Fruit fly (Drosophila melanogaster): Measurements from ENCODE around the gene spag4.

Gene spag4

DNA sequence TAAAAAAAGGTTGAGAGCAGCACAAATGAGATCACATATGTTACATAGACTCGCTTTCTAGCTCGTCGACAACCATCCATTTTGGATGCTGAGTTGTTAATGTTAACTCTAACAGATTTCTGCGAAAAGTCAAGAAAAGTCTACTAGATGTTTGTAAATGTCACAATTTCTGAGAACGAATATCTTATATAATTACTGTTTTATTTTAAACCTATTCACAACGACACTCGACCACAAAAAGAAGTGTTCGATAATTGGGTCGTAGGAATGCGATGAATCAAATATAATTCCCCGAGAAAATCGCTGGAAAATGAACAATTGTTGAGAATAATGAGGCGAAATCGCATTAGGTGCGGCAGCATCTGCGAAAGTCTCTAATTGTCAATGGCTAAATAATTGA, at the start of gene spag4:
spag4 (minus strand) TSS at position 101 of the 400 bp plus-strand sequence.
- TF ChIP-seq fkh (GFP tag; optimal IDR thresholded peaks at IDR 0.05), result no peak
- no peak for TF ChIP-seq pdm3 (GFP tag; optimal IDR thresholded peaks at IDR 0.05)
- no peak for TF ChIP-seq Gug (GFP tag; IDR thresholded peaks at IDR 0.05)
- no peak for TF ChIP-seq Sox102F (GFP tag; optimal IDR thresholded peaks at IDR 0.05)
- no peak for TF ChIP-seq CG15336 (GFP tag; IDR thresholded peaks at IDR 0.05)
- no peak for TF ChIP-seq OdsH (GFP tag; optimal IDR thresholded peaks at IDR 0.05)

DNA sequence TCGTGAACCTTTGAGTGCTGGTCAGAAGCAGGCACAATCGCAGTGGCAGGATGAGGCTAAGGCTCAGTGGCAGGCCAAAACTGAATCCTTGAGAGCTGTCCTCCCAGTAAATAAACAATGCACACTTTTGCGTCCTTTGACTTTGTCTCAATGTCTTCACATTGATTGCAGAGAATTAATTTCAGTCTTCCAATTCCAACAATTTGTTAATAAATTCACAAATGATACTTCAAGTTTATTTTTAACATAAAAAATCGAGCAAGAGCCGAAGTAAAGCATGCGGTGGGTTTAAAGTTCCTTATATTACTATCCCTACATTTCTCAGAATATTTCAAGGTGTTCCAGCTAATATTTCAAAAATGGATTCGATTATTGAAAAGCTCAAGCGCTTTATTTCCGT, 45.5 kb upstream of the spag4 start, which contains the start of gene CG43167:
CG43167 (plus strand) TSS at position 301 of the 400 bp plus-strand sequence.
- no peak for TF ChIP-seq net (GFP tag; optimal IDR thresholded peaks at IDR 0.05)
- no peak for TF ChIP-seq CG31627 (GFP tag; optimal IDR thresholded peaks at IDR 0.05)
- TF ChIP-seq dsx (GFP tag; optimal IDR thresholded peaks at IDR 0.05; ENCODE audit: poor library complexity, severe bottlenecking), result no peak
- TF ChIP-seq Met (GFP tag; optimal IDR thresholded peaks at IDR 0.05), result no peak
- no peak for TF ChIP-seq lz (GFP tag; optimal IDR thresholded peaks at IDR 0.05)
- TF ChIP-seq achi (GFP tag; optimal IDR thresholded peaks at IDR 0.05), result no peak
- no peak for TF ChIP-seq dac (GFP tag; optimal IDR thresholded peaks at IDR 0.05)
- no peak for TF ChIP-seq CG6854 (GFP tag; optimal IDR thresholded peaks at IDR 0.05)
- no peak for TF ChIP-seq Sox14 (GFP tag; optimal IDR thresholded peaks at IDR 0.05)
- TF ChIP-seq CG9139 (GFP tag; optimal IDR thresholded peaks at IDR 0.05), result no peak
- TF ChIP-seq salr (GFP tag; optimal IDR thresholded peaks at IDR 0.05), result no peak
- no peak for TF ChIP-seq CG8119 (GFP tag; IDR thresholded peaks at IDR 0.05)
- TF ChIP-seq CG4318 (GFP tag; optimal IDR thresholded peaks at IDR 0.05), result no peak

DNA sequence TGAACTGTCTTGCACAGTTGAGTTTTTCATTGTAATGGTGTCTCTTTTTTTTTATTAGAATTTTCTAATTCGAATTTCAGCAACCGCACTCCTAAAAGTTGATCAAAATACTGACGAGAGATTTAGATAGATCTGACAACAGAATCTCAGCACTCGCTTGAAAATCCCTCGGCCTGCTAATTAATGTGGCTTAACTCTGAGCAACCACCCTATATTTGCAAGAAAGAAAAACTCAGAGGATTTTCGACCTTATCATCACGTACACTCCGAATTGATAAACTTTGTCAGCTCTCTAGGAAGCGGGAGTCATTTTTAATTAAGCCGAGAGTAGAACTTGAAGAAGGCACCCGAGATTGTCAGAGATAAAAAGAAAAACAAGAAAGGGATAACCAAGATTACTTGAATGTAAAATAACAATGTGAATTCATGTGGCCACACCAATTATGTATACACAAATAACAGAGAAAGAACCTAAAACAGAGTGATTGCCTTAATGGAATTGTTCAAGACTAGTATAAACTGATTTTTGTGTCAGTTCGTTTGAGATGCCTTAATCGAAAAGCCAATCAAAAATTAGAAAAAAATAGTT, 40.4 kb upstream of the spag4 start, which contains the start of the genes CG12307 and CG4983:
CG12307 (minus strand) TSS at position 101 of the 589 bp plus-strand sequence.
CG4983 (plus strand) TSS at position 539 of the 589 bp plus-strand sequence.
- TF ChIP-seq CG8119 (GFP tag; IDR thresholded peaks at IDR 0.05), result no peak
- no peak for TF ChIP-seq salr (GFP tag; optimal IDR thresholded peaks at IDR 0.05)
- no peak for TF ChIP-seq CG8632 (GFP tag; optimal IDR thresholded peaks at IDR 0.05)
- no peak for TF ChIP-seq CG8319 (GFP tag; optimal IDR thresholded peaks at IDR 0.05)
- no peak for TF ChIP-seq OdsH (GFP tag; optimal IDR thresholded peaks at IDR 0.05)
- no peak for TF ChIP-seq CG3032 (tag; optimal IDR thresholded peaks at IDR 0.05)
- TF ChIP-seq fd59A (GFP tag; optimal IDR thresholded peaks at IDR 0.05), result no peak
- TF ChIP-seq cyc (GFP tag; optimal IDR thresholded peaks at IDR 0.05), result no peak
- no peak for TF ChIP-seq CG6792 (GFP tag; optimal IDR thresholded peaks at IDR 0.05)

DNA sequence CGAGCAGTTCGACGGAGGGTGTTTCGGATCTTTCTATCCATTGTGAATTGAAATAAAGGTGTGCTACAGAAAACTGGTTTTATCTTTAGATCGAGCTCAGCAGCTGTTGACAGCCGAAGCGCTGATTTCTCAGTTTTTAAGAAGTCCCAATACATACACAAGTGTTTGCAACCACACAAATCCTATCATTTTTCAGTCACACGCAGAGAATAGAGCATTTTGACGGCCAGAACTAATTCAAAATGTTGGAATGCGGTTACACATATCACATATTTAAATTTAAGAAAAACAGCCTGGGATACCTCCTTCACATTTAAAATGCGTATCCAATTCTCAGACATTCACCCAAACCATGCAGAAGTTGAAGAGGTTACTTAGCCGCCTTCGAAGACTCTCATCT, 37.2 kb upstream of the spag4 start, which contains the start of gene CG6614:
CG6614 (minus strand) TSS at position 101 of the 400 bp plus-strand sequence.
- TF ChIP-seq Met (GFP tag; optimal IDR thresholded peaks at IDR 0.05), result no peak
- no peak for TF ChIP-seq Eip78C (GFP tag)
- no peak for TF ChIP-seq CG10669 (GFP tag; optimal IDR thresholded peaks at IDR 0.05)
- TF ChIP-seq CG11762 (GFP tag; optimal IDR thresholded peaks at IDR 0.05; ENCODE audit: insufficient read depth), result no peak
- no peak for TF ChIP-seq CG8632 (GFP tag; optimal IDR thresholded peaks at IDR 0.05)
- no peak for TF ChIP-seq dsx (GFP tag; optimal IDR thresholded peaks at IDR 0.05; ENCODE audit: poor library complexity, severe bottlenecking)
- TF ChIP-seq spab (GFP tag; optimal IDR thresholded peaks at IDR 0.05), result no peak
- TF ChIP-seq CG6808 (GFP tag; optimal IDR thresholded peaks at IDR 0.05), result no peak

DNA sequence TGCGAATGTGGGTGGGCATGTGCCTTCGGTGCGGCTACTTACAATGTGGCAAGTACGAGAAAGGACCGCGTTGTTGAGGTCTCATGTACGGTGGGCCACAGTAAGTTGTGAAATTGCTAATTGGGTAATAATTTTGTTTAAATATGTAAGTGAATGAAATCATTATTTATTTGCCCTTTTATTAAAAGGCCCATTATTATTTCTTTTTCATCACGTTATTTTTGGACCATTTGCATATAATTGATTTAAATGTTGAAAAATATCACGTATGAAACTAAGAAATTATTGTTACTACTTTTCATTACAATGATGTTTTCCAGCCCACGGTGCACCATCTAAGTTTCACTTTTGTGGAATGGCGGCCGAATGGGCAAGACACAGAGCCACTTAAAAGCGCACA, 16.7 kb upstream of the spag4 start:
- TF ChIP-seq salr (GFP tag; optimal IDR thresholded peaks at IDR 0.05) (no peak), CG3919 (GFP tag; optimal IDR thresholded peaks at IDR 0.05) (no peak), CG1621 (tag; optimal IDR thresholded peaks at IDR 0.05) (no peak), CG6163 (GFP tag; IDR thresholded peaks at IDR 0.05) (no peak), Eip78C (GFP tag) (peak; percentile 62), CG32006 (GFP tag; optimal IDR thresholded peaks at IDR 0.05) (peak; percentile 11), Lpt (GFP tag; optimal IDR thresholded peaks at IDR 0.05) (no peak), Met (GFP tag; optimal IDR thresholded peaks at IDR 0.05) (no peak), CG8119 (GFP tag; IDR thresholded peaks at IDR 0.05) (no peak), Ets96B (tag; optimal IDR thresholded peaks at IDR 0.05) (no peak), Sox15 (GFP tag; optimal IDR thresholded peaks at IDR 0.05) (no peak)

Measured in whole organism, prepupa.